Fruit fly (Drosophila melanogaster) whole organism, wandering third instar larva: ENCODE measurements around the gene CG2898.

Source experiments
- Hr78 ChIP-seq: fragments of >200 bp; optimal IDR thresholded peaks from 2 replicates; lab custom pipeline; 2017; ENCODE audit warnings: missing biosample characterization, missing genetic modification characterization
- Myc ChIP-seq: fragments of >200 bp; optimal IDR thresholded peaks from 2 replicates; lab custom pipeline; 2017
- br ChIP-seq: fragments of 200-800 bp; sonication (Bioruptor generic); optimal IDR thresholded peaks from 2 replicates; lab custom pipeline; 2016; ENCODE audit warnings: missing biosample characterization, missing genetic modification characterization
- ey ChIP-seq: fragments of 200-800 bp; sonication (Bioruptor generic); optimal IDR thresholded peaks from 2 replicates; lab custom pipeline; 2016; ENCODE audit warnings: missing biosample characterization, missing genetic modification characterization
- fru ChIP-seq: fragments of 200-800 bp; sonication (Bioruptor generic); optimal IDR thresholded peaks from 3 replicates; lab custom pipeline; 2016; ENCODE audit warnings: missing biosample characterization, mild to moderate bottlenecking, missing genetic modification characterization
- pan ChIP-seq: fragments of >200 bp; optimal IDR thresholded peaks from 2 replicates; lab custom pipeline; 2017
- psq ChIP-seq: fragments of 200-800 bp; sonication (Bioruptor generic); optimal IDR thresholded peaks from 3 replicates; lab custom pipeline; 2017; ENCODE audit warnings: missing biosample characterization, mild to moderate bottlenecking, missing genetic modification characterization, moderate library complexity

dm6 chrX:10340492-10340891, 34.7 kb upstream of the CG2898 start:
- TF ChIP-seq pan (lab: Kevin White, UChicago) (no peak), Hr78 (GFP tag; lab: Kevin White, UChicago) (no peak), Myc (lab: Kevin White, UChicago) (no peak), br (GFP tag; lab: Kevin White, UChicago) (no peak), fru (GFP tag; lab: Kevin White, UChicago) (no peak), psq (GFP tag; lab: Kevin White, UChicago) (no peak), ey (GFP tag; lab: Kevin White, UChicago) (no peak)
